Worm (Caenorhabditis elegans) whole organism, midembryonic: Measurements from ENCODE around the gene fmo-1.

ENCODE experiments used
- T22C8.4 ChIP-seq: fragments of 200-800 bp; sonication (Bioruptor generic); IDR thresholded peaks from 2 replicates; pipeline ENCODE4 v1.3.6; 2022; ENCODE audit warnings: missing genetic modification characterization, missing compliant biosample characterization
- cog-1 ChIP-seq: sonication (generic microtip); optimal IDR thresholded peaks from 2 replicates; lab custom pipeline; 2016; ENCODE audit warnings: missing genetic modification characterization, missing compliant biosample characterization
- flt-1 ChIP-seq: fragments of 200-800 bp; sonication (Bioruptor generic); IDR thresholded peaks from 2 replicates; pipeline ENCODE4 v1.3.6; 2022; ENCODE audit warnings: missing genetic modification characterization, missing compliant biosample characterization
- klf-2 ChIP-seq: fragments of 200-800 bp; sonication (Bioruptor generic); conservative IDR thresholded peaks from 2 replicates; pipeline ENCODE4 v1.3.6; 2022; ENCODE audit warnings: missing genetic modification reagents, missing genetic modification characterization, missing compliant biosample characterization

DNA sequence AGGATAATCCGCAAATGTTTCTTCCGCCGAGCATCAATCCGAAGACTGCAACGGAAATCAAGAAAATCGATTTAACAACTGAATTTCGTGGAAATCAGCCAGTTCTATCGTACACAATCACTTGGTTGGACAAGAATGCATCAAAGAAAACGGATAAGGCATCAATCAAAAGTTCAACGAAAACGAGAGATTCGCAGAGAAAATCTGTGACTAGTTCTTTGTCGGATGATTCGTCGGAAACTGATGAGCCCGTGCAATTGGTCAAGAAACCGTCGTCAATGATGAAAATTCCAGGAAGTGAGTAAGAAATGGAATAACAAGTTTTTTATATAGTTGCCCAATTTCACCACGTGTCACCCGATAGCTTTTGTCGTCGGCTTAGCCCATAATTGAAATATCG lies 44.4 kb downstream of the fmo-1 start, which contains the start of gene R102.6:
- TF ChIP-seq klf-2 (GFP tag; lab: Robert Waterston, UW) (no peak), cog-1 (tag; lab: Kevin White, UChicago) (no peak), flt-1 (GFP tag; lab: Robert Waterston, UW) (no peak), T22C8.4 (GFP tag; lab: Robert Waterston, UW) (no peak)
